Worm (Caenorhabditis elegans) whole organism, L4 larva: ENCODE data around the gene ZC132.9.

ENCODE experiments used
- D1046.2 ChIP-seq: fragments of 200-800 bp; sonication (Bioruptor generic); IDR thresholded peaks from 2 replicates; pipeline ENCODE4 v1.3.6; 2022; ENCODE audit warnings: missing genetic modification characterization, missing compliant biosample characterization
- F44E2.7 ChIP-seq: fragments of 200-800 bp; sonication (Bioruptor generic); IDR thresholded peaks from 2 replicates; pipeline ENCODE4 v2.1.2; 2022; ENCODE audit warnings: missing genetic modification characterization, missing compliant biosample characterization
- R02D3.7 ChIP-seq: fragments of 150-350 bp; sonication (generic microtip); optimal IDR thresholded peaks from 3 replicates; lab custom pipeline; 2014; ENCODE audit warnings: missing biosample characterization, missing genetic modification characterization
- Y105C5A.15 ChIP-seq: fragments of 200-800 bp; sonication (Bioruptor generic); IDR thresholded peaks from 2 replicates; pipeline ENCODE4 v1.3.6; 2022; ENCODE audit warnings: missing genetic modification characterization, missing compliant biosample characterization
- aha-1 ChIP-seq: fragments of 150-350 bp; peaks from one replicate; lab custom pipeline; 2014; ENCODE audit warnings: missing biosample characterization, missing genetic modification characterization
- ama-1 ChIP-seq: fragments of 150-350 bp; optimal IDR thresholded peaks from 2 replicates; lab custom pipeline; 2014; ENCODE audit warnings: inconsistent platforms, mixed read lengths
- ceh-28 ChIP-seq: fragments of 150-350 bp; optimal IDR thresholded peaks from 2 replicates; lab custom pipeline; 2014; ENCODE audit warnings: missing biosample characterization, missing genetic modification reagents, missing genetic modification characterization
- ceh-32 ChIP-seq: sonication (generic microtip); optimal IDR thresholded peaks from 2 replicates; lab custom pipeline; 2016; ENCODE audit warnings: mild to moderate bottlenecking, missing genetic modification characterization, missing compliant biosample characterization; ENCODE audit not compliant: poor library complexity
- ceh-44 ChIP-seq: fragments of 200-800 bp; sonication (Bioruptor generic); IDR thresholded peaks from 2 replicates; pipeline ENCODE4 v1.3.6; 2022; ENCODE audit warnings: missing genetic modification reagents, missing genetic modification characterization, missing compliant biosample characterization
- ceh-82 ChIP-seq: sonication (generic microtip); optimal IDR thresholded peaks from 2 replicates; lab custom pipeline; 2017; ENCODE audit warnings: missing biosample characterization, missing genetic modification characterization
- dmd-6 ChIP-seq: fragments of 200-800 bp; sonication (Bioruptor generic); IDR thresholded peaks from 2 replicates; pipeline ENCODE4 v1.3.6; 2022; ENCODE audit warnings: missing genetic modification reagents, missing genetic modification characterization, missing compliant biosample characterization
- duxl-1 ChIP-seq: sonication (generic microtip); optimal IDR thresholded peaks from 2 replicates; lab custom pipeline; 2016; ENCODE audit warnings: mild to moderate bottlenecking, missing genetic modification characterization, moderate library complexity, missing compliant biosample characterization; ENCODE audit not compliant: poor library complexity
- egl-27 ChIP-seq: sonication (generic microtip); optimal IDR thresholded peaks from 3 replicates; lab custom pipeline; 2017; ENCODE audit warnings: missing biosample characterization, missing genetic modification reagents, missing genetic modification characterization
- fkh-10 ChIP-seq: fragments of 150-350 bp; optimal IDR thresholded peaks from 2 replicates; lab custom pipeline; 2014; ENCODE audit warnings: missing biosample characterization, missing genetic modification reagents, missing genetic modification characterization
- gei-8 ChIP-seq: fragments of 200-800 bp; sonication (Bioruptor generic); optimal IDR thresholded peaks from 2 replicates; lab custom pipeline; 2018; ENCODE audit warnings: mild to moderate bottlenecking, missing genetic modification characterization, missing compliant biosample characterization
- lim-7 ChIP-seq: fragments of 200-800 bp; sonication (Bioruptor generic); IDR thresholded peaks from 2 replicates; pipeline ENCODE4 v1.3.6; 2022; ENCODE audit warnings: missing genetic modification characterization, missing compliant biosample characterization
- lin-29 ChIP-seq: fragments of 200-800 bp; sonication (Bioruptor generic); IDR thresholded peaks from 2 replicates; pipeline ENCODE4 v1.3.6; 2022; ENCODE audit warnings: missing genetic modification reagents, missing genetic modification characterization, missing compliant biosample characterization
- lsy-2 ChIP-seq, 2 experiments: fragments of 150-350 bp in 1 of 2; sonication (generic microtip) in 1 of 2; optimal IDR thresholded peaks; 2 replicates each; lab custom pipeline; 2014 to 2017; ENCODE audit warnings: missing biosample characterization in 2 of 2, missing genetic modification characterization in 2 of 2
- madf-5 ChIP-seq, 2 experiments: fragments of 200-800 bp; sonication (Bioruptor generic); IDR thresholded peaks; 2 replicates each; pipeline ENCODE4 v1.3.6; 2022; ENCODE audit warnings: missing compliant biosample characterization in 2 of 2, missing genetic modification characterization in 2 of 2
- madf-9 ChIP-seq: fragments of 200-800 bp; sonication (Bioruptor generic); conservative IDR thresholded peaks from 2 replicates; pipeline ENCODE4 v1.3.6; 2022; ENCODE audit warnings: missing genetic modification reagents, missing genetic modification characterization, missing compliant biosample characterization
- mdt-29 ChIP-seq: fragments of 200-800 bp; sonication (Bioruptor generic); IDR thresholded peaks from 2 replicates; pipeline ENCODE4 v1.3.6; 2022; ENCODE audit warnings: missing genetic modification reagents, missing genetic modification characterization, missing compliant biosample characterization
- mes-2 ChIP-seq: sonication (generic microtip); optimal IDR thresholded peaks from 2 replicates; lab custom pipeline; 2016; ENCODE audit warnings: missing genotype, mild to moderate bottlenecking, missing genetic modification characterization, missing compliant biosample characterization; ENCODE audit not compliant: poor library complexity, severe bottlenecking
- nhr-10 ChIP-seq: fragments of 150-350 bp; optimal IDR thresholded peaks from 2 replicates; lab custom pipeline; 2014; ENCODE audit warnings: missing biosample characterization, missing genetic modification characterization
- nhr-11 ChIP-seq: fragments of 150-350 bp; optimal IDR thresholded peaks from 2 replicates; lab custom pipeline; 2014; ENCODE audit warnings: missing biosample characterization, missing genetic modification characterization
- nhr-25 ChIP-seq: sonication (generic microtip); optimal IDR thresholded peaks from 2 replicates; lab custom pipeline; 2017; ENCODE audit warnings: missing genetic modification characterization, mild to moderate bottlenecking, missing compliant biosample characterization, antibody characterized with exemption, moderate library complexity, borderline replicate concordance; ENCODE audit not compliant: insufficient read depth
- nhr-28 ChIP-seq: fragments of 150-350 bp; optimal IDR thresholded peaks from 2 replicates; lab custom pipeline; 2014; ENCODE audit warnings: missing biosample characterization, missing genetic modification characterization
- nhr-77 ChIP-seq: fragments of 150-350 bp; optimal IDR thresholded peaks from 2 replicates; lab custom pipeline; 2014; ENCODE audit warnings: missing biosample characterization, missing genetic modification characterization
- pha-4 ChIP-seq, 2 experiments: fragments of 150-350 bp in 1 of 2; fragments of 200-800 bp in 1 of 2; sonication (Bioruptor generic) in 1 of 2; IDR thresholded peaks in 1 of 2; optimal IDR thresholded peaks in 1 of 2; 2 replicates each; pipeline versions ENCODE4 v1.3.6 to Lab custom; 2014 to 2022; ENCODE audit warnings: missing genetic modification characterization in 2 of 2, missing genetic modification reagents in 2 of 2, missing biosample characterization in 1 of 2, missing compliant biosample characterization in 1 of 2
- set-16 ChIP-seq: fragments of 200-800 bp; sonication (Bioruptor generic); IDR thresholded peaks from 2 replicates; pipeline ENCODE4 v1.3.6; 2022; ENCODE audit warnings: missing genetic modification reagents, missing genetic modification characterization, missing compliant biosample characterization
- skn-1 ChIP-seq: fragments of 150-350 bp; optimal IDR thresholded peaks from 2 replicates; lab custom pipeline; 2014; ENCODE audit warnings: missing biosample characterization, missing genetic modification characterization
- snpc-4 ChIP-seq: fragments of 150-350 bp; optimal IDR thresholded peaks from 2 replicates; lab custom pipeline; 2014; ENCODE audit warnings: missing biosample characterization, missing genetic modification characterization
- spr-1 ChIP-seq: sonication (generic microtip); optimal IDR thresholded peaks from 2 replicates; lab custom pipeline; 2016; ENCODE audit warnings: mild to moderate bottlenecking, missing genetic modification characterization, missing compliant biosample characterization
- tag-97 ChIP-seq: fragments of 200-800 bp; sonication (Bioruptor generic); IDR thresholded peaks from 2 replicates; pipeline ENCODE4 v1.3.6; 2022; ENCODE audit warnings: missing genetic modification characterization, missing compliant biosample characterization
- unc-39 ChIP-seq: sonication (generic microtip); optimal IDR thresholded peaks from 2 replicates; lab custom pipeline; 2017; ENCODE audit warnings: missing biosample characterization, missing genetic modification characterization
- unc-62 ChIP-seq, 3 experiments: fragments of 150-350 bp in 1 of 3; sonication (generic microtip); optimal IDR thresholded peaks in 2 of 3; peaks in 1 of 3; 1 replicate in 1 of 3; 2 replicates in 2 of 3; lab custom pipeline; 2014 to 2017; ENCODE audit warnings: missing biosample characterization in 3 of 3, missing genetic modification characterization in 3 of 3, missing genetic modification reagents in 3 of 3, missing genotype in 1 of 3
- vab-7 ChIP-seq: fragments of 200-800 bp; sonication (Bioruptor generic); IDR thresholded peaks from 2 replicates; pipeline ENCODE4 v1.3.6; 2022; ENCODE audit warnings: missing genetic modification reagents, missing genetic modification characterization, missing compliant biosample characterization
- zip-11 ChIP-seq: fragments of 200-800 bp; sonication (Bioruptor generic); IDR thresholded peaks from 2 replicates; pipeline ENCODE4 v1.3.6; 2022; ENCODE audit warnings: missing genetic modification characterization, missing compliant biosample characterization
- zip-2 ChIP-seq: fragments of 150-350 bp; optimal IDR thresholded peaks from 2 replicates; lab custom pipeline; 2014; ENCODE audit warnings: missing biosample characterization, missing genetic modification characterization
- ztf-11 ChIP-seq: fragments of 150-350 bp; optimal IDR thresholded peaks from 2 replicates; lab custom pipeline; 2014; ENCODE audit warnings: missing biosample characterization, missing genetic modification characterization

ZC132.9 gene

DNA sequence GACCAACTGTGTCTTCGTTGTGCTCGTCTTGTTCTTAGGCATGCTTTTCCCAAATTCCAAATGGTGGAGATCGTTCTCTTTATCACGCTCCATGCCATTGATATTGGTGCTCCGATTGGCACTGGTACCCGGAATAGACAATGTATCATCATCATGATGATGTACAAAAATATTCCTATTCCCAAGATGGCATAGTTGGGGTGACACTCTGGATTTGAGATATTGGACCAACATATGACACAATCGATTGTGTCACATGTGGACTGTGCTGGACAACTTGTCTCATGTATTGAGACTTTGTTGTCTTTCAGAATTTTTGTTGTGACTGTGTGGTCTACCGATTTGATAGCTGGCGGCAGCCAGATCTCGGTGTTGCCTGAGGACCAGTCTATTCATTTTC lies 15.5 kb downstream of the ZC132.9 start:
- TF ChIP-seq aha-1 (tag; lab: Kevin White, UChicago) (peak; percentile 92), lin-29 (no peak), mdt-29 (GFP tag; lab: Robert Waterston, UW) (no peak), zip-11 (GFP tag; lab: Robert Waterston, UW) (no peak), zip-2 (tag; lab: Kevin White, UChicago) (no peak), fkh-10 (GFP tag; lab: Kevin White, UChicago) (no peak)

DNA sequence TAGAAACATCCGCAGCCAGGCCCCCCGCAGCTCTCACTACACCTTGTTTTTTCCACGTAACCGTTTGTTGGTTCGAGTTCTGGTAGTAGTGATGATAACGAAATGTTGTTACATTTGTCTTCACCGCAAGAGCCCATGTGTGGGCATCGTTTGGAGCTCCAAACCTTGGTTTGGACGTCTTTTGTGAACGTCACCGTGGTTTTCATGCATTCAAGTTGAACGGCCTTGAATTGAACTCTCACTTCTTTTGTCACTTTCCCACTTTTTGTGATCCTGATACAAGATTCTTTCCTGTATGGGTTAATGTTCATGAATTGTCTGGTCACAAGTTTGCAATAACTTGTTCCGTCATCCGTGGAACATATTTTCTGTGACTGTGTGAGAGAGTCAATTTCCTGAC lies 16.0 kb downstream of the ZC132.9 start:
- TF ChIP-seq lim-7 (GFP tag; lab: Robert Waterston, UW) (0 out of 2 replicates have a peak, but pooled peaks have one; percentile 43), nhr-25 (no peak), aha-1 (tag; lab: Kevin White, UChicago) (peak; percentile 90)

- TF ChIP-seq nhr-28 (no peak), nhr-11 (tag; lab: Kevin White, UChicago) (no peak), unc-62 (GFP tag; optimal IDR thresholded peaks at IDR 0.05 in 1 of 2; lab: Kevin White, UChicago) (peak in 1 of 2 experiments; percentile 97), unc-62 (tag; optimal IDR thresholded peaks at IDR 0.05; lab: Kevin White, UChicago) (no peak), R02D3.7 (no peak)
These were observed 16.9 kb downstream of the ZC132.9 start for ce11 chrV:4302842-4303241.

DNA sequence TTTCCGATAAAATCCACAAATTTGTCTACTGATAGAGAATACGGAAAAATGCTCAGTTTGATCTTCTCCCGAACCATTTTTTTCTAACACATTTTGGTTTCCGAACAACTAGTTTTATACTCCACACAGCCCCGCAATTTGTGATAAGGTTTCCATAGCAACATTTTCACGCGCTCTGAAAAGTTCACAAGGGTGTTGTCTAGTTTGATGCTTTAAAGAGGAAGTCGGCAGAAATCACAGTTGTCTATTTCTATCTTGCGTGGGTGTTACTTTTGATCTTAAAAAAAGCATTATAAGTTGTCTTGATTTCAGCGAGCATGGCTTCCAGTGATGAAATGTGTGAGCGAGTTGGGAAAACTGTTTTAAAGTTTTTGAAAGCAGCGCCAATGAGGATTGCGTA lies 20.0 kb downstream of the ZC132.9 start, which contains the start of gene ZC132.3:
ZC132.3 (minus strand) TSS at position 101 of the 400 bp plus-strand sequence.
- TF ChIP-seq egl-27 (tag; lab: Kevin White, UChicago): no peak
- TF ChIP-seq vab-7: no peak
- no peak for TF ChIP-seq ama-1 (lab: Kevin White, UChicago)
- no peak for TF ChIP-seq ztf-11
- no peak for TF ChIP-seq ceh-82 (tag; lab: Kevin White, UChicago)
- no peak for TF ChIP-seq unc-39
- TF ChIP-seq dmd-6: no peak
- no peak for TF ChIP-seq gei-8 (GFP tag; lab: Kevin White, UChicago)
- TF ChIP-seq tag-97 (GFP tag; lab: Robert Waterston, UW): no peak
- TF ChIP-seq pha-4 (GFP tag; IDR thresholded peaks at IDR 0.05; lab: Robert Waterston, UW): no peak
- no peak for TF ChIP-seq pha-4 (tag; optimal IDR thresholded peaks at IDR 0.05; lab: Kevin White, UChicago)
- no peak for TF ChIP-seq ceh-32 (tag; lab: Kevin White, UChicago)
- no peak for TF ChIP-seq D1046.2 (GFP tag; lab: Robert Waterston, UW)
- TF ChIP-seq spr-1: no peak
- TF ChIP-seq lsy-2 (tag; optimal IDR thresholded peaks at IDR 0.05; lab: Kevin White, UChicago): no peak
- TF ChIP-seq F44E2.7: no peak
- no peak for TF ChIP-seq mes-2
- TF ChIP-seq snpc-4: no peak
- no peak for TF ChIP-seq Y105C5A.15 (GFP tag; lab: Robert Waterston, UW)
- no peak for TF ChIP-seq ceh-28 (tag; lab: Kevin White, UChicago)

- TF ChIP-seq madf-5 (GFP tag; IDR thresholded peaks at IDR 0.05; lab: Robert Waterston, UW) (no peak), aha-1 (tag; lab: Kevin White, UChicago) (no peak), ceh-44 (GFP tag; lab: Robert Waterston, UW) (no peak), nhr-10 (no peak), snpc-4 (no peak), set-16 (GFP tag; lab: Robert Waterston, UW) (no peak), nhr-77 (tag; lab: Kevin White, UChicago) (no peak), madf-9 (GFP tag; lab: Robert Waterston, UW) (no peak), pha-4 (GFP tag; IDR thresholded peaks at IDR 0.05; lab: Robert Waterston, UW) (no peak), pha-4 (tag; optimal IDR thresholded peaks at IDR 0.05; lab: Kevin White, UChicago) (no peak), skn-1 (tag; lab: Kevin White, UChicago) (no peak), duxl-1 (tag; lab: Kevin White, UChicago) (no peak)
These were observed 21.2 kb downstream of the ZC132.9 start, which contains the start of gene ZC132.11 for ce11 chrV:4298579-4298978. TSS of gene ZC132.11 (minus strand) at chrV:4298679.
